Worm (Caenorhabditis elegans): ENCODE measurements around the gene K05F1.13.

K05F1.13 gene

ce11 chrII:5788815-5789214, at the start of gene K05F1.13:
TSS of gene K05F1.13 (plus strand) at chrII:5789115.
- no peak for TF ChIP-seq ceh-13 (GFP tag; optimal IDR thresholded peaks at IDR 0.05)
- no peak for TF ChIP-seq F13C5.2 (tag; optimal IDR thresholded peaks at IDR 0.05)
- TF ChIP-seq hmbx-1 (tag; optimal IDR thresholded peaks at IDR 0.05), result no peak
- TF ChIP-seq hmg-4 (GFP tag; optimal IDR thresholded peaks at IDR 0.05), result no peak
- no peak for TF ChIP-seq aly-1 (tag; optimal IDR thresholded peaks at IDR 0.05)
- TF ChIP-seq scrt-1 (GFP tag; IDR thresholded peaks at IDR 0.05), result no peak
- TF ChIP-seq ama-1 (optimal IDR thresholded peaks at IDR 0.05), result no peak
- TF ChIP-seq tbx-11 (GFP tag; IDR thresholded peaks at IDR 0.05), result no peak
- no peak for TF ChIP-seq ceh-36 (tag; optimal IDR thresholded peaks at IDR 0.05)

DNA sequence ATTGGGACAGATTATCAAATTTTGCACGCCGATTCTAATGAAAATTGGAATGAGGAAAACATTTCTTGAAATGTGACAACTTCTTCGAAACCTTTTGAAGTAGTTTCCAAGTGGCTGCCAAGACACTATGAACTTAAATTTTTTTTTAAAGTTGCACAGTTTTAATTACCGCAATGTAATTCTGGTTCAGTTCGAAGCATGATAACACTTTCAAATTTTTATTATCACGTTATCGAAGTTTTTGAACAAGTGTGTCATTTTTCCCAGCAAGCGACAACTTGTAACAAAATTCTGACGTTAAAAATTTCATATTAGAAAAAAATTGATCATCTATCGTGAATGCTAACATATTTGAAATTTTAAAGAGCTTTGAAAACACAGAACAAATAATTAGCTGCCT, 46.1 kb upstream of the K05F1.13 start:
- no peak for TF ChIP-seq hnd-1 (tag; optimal IDR thresholded peaks at IDR 0.05)
- TF ChIP-seq tra-4 (tag; optimal IDR thresholded peaks at IDR 0.05), result no peak
- TF ChIP-seq sea-1 (GFP tag; conservative IDR thresholded peaks at IDR 0.05), result no peak
- no peak for TF ChIP-seq flt-1 (GFP tag; IDR thresholded peaks at IDR 0.05)
- no peak for TF ChIP-seq B0310.2 (tag; optimal IDR thresholded peaks at IDR 0.05)
- TF ChIP-seq tbx-11 (GFP tag; IDR thresholded peaks at IDR 0.05), result no peak
- TF ChIP-seq ama-1 (optimal IDR thresholded peaks at IDR 0.05), result no peak
- TF ChIP-seq scrt-1 (GFP tag; IDR thresholded peaks at IDR 0.05), result no peak
- no peak for TF ChIP-seq hmbx-1 (tag; optimal IDR thresholded peaks at IDR 0.05)
- TF ChIP-seq ets-7 (tag; optimal IDR thresholded peaks at IDR 0.05), result no peak
- no peak for TF ChIP-seq F13C5.2 (tag; optimal IDR thresholded peaks at IDR 0.05)
- no peak for TF ChIP-seq aly-1 (tag; optimal IDR thresholded peaks at IDR 0.05)
- no peak for TF ChIP-seq hmg-4 (GFP tag; optimal IDR thresholded peaks at IDR 0.05)
- TF ChIP-seq tbx-37 (GFP tag; conservative IDR thresholded peaks at IDR 0.05), result no peak
- no peak for TF ChIP-seq ceh-36 (tag; optimal IDR thresholded peaks at IDR 0.05)
- no peak for TF ChIP-seq ceh-13 (GFP tag; optimal IDR thresholded peaks at IDR 0.05)

ce11 chrII:5744342-5744741, 44.6 kb upstream of the K05F1.13 start:
- TF ChIP-seq B0310.2 (tag; optimal IDR thresholded peaks at IDR 0.05), result no peak
- TF ChIP-seq tra-4 (tag; optimal IDR thresholded peaks at IDR 0.05), result no peak
- no peak for TF ChIP-seq ets-7 (tag; optimal IDR thresholded peaks at IDR 0.05)
- TF ChIP-seq ceh-13 (GFP tag; optimal IDR thresholded peaks at IDR 0.05), result no peak
- no peak for TF ChIP-seq hmg-4 (GFP tag; optimal IDR thresholded peaks at IDR 0.05)
- no peak for TF ChIP-seq sea-1 (GFP tag; conservative IDR thresholded peaks at IDR 0.05)
- TF ChIP-seq F13C5.2 (tag; optimal IDR thresholded peaks at IDR 0.05), result no peak
- TF ChIP-seq hnd-1 (tag; optimal IDR thresholded peaks at IDR 0.05), result no peak
- TF ChIP-seq ama-1 (optimal IDR thresholded peaks at IDR 0.05), result no peak
- no peak for TF ChIP-seq pes-1 (GFP tag; IDR thresholded peaks at IDR 0.05)

DNA sequence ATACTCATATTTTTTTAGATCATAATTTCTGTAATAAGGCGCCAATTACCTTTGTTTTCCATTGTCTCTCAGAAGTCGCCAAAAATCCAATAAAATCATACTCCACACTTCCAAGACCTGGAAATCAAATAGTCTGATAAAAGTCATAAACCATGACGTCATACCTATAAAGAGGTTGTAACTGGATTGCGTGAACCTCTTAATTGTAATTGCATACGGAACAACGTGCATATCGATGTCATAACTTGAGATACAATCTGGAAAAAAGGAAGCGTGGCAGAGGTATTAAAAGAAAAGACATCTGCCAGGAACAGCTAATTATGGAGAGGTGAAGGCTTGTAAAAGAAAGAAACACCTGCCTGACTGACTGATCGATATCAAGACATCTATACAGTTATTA, 43.8 kb upstream of the K05F1.13 start, which contains the start of gene F10C1.9:
Gene F10C1.9, minus strand, starts transcription at position 197 of the 400 bp plus-strand sequence.
- TF ChIP-seq flt-1 (GFP tag; IDR thresholded peaks at IDR 0.05) (no peak), B0310.2 (tag; optimal IDR thresholded peaks at IDR 0.05) (no peak), tbx-37 (GFP tag; conservative IDR thresholded peaks at IDR 0.05) (no peak), tra-4 (tag; optimal IDR thresholded peaks at IDR 0.05) (no peak)

DNA sequence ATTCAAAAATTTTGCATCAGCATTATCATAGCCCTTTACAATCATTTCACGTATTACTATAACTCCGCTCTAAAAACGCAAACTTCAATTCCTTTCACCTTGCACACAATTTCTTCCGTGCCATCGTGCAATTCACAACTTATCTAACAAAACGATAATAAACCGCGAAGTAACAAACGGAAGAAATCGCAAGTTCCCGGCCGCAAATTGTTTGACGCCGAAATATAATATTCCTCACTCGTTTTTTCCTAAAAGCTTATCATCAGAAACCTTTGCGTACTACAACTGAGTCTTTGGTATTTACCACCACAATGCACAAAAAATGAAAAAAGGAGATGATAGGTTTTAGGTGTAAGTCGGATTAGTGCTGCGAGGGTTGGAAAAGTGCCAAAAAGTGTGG, 41.6 kb upstream of the K05F1.13 start:
- no peak for TF ChIP-seq sea-1 (GFP tag; conservative IDR thresholded peaks at IDR 0.05)
- no peak for TF ChIP-seq B0310.2 (tag; optimal IDR thresholded peaks at IDR 0.05)
- TF ChIP-seq hnd-1 (tag; optimal IDR thresholded peaks at IDR 0.05), result no peak
- TF ChIP-seq tbx-11 (GFP tag; IDR thresholded peaks at IDR 0.05), result no peak
- TF ChIP-seq tra-4 (tag; optimal IDR thresholded peaks at IDR 0.05), result no peak
- TF ChIP-seq scrt-1 (GFP tag; IDR thresholded peaks at IDR 0.05), result no peak
- TF ChIP-seq ama-1 (optimal IDR thresholded peaks at IDR 0.05), result no peak

DNA sequence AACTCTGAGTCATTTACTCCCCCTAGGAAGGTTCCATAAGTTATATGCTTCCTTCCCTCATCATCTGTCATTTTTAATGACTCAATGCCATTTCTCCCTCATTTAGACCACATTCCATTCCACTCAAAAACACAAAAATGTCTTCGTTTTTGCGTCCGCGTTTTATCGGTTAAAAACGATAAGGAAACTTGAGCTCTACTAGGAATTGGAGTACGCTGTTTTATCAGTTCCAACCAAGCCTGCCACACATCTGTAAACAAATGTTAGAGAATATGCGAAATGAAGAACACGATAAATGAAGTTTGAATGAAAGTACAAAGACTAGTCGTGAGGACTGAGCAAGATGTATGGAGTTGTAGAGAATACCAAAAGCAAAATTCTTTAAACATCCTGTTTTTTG, 40.5 kb upstream of the K05F1.13 start:
- TF ChIP-seq hmg-4 (GFP tag; optimal IDR thresholded peaks at IDR 0.05), result no peak
- TF ChIP-seq hnd-1 (tag; optimal IDR thresholded peaks at IDR 0.05), result no peak
- no peak for TF ChIP-seq ama-1 (optimal IDR thresholded peaks at IDR 0.05)
- no peak for TF ChIP-seq tbx-37 (GFP tag; conservative IDR thresholded peaks at IDR 0.05)
- TF ChIP-seq tbx-11 (GFP tag; IDR thresholded peaks at IDR 0.05), result no peak
- no peak for TF ChIP-seq ets-7 (tag; optimal IDR thresholded peaks at IDR 0.05)
- TF ChIP-seq F13C5.2 (tag; optimal IDR thresholded peaks at IDR 0.05), result no peak
- TF ChIP-seq B0310.2 (tag; optimal IDR thresholded peaks at IDR 0.05), result no peak
- no peak for TF ChIP-seq ceh-13 (GFP tag; optimal IDR thresholded peaks at IDR 0.05)
- no peak for TF ChIP-seq ceh-36 (tag; optimal IDR thresholded peaks at IDR 0.05)
- no peak for TF ChIP-seq flt-1 (GFP tag; IDR thresholded peaks at IDR 0.05)
- TF ChIP-seq scrt-1 (GFP tag; IDR thresholded peaks at IDR 0.05), result no peak
- no peak for TF ChIP-seq pes-1 (GFP tag; IDR thresholded peaks at IDR 0.05)
- TF ChIP-seq tra-4 (tag; optimal IDR thresholded peaks at IDR 0.05), result no peak
- TF ChIP-seq hmbx-1 (tag; optimal IDR thresholded peaks at IDR 0.05), result no peak
- TF ChIP-seq aly-1 (tag; optimal IDR thresholded peaks at IDR 0.05), result no peak

- TF ChIP-seq ama-1 (optimal IDR thresholded peaks at IDR 0.05) (no peak), F13C5.2 (tag; optimal IDR thresholded peaks at IDR 0.05) (no peak), scrt-1 (GFP tag; IDR thresholded peaks at IDR 0.05) (no peak), ceh-36 (tag; optimal IDR thresholded peaks at IDR 0.05) (no peak), hnd-1 (tag; optimal IDR thresholded peaks at IDR 0.05) (no peak), tbx-37 (GFP tag; conservative IDR thresholded peaks at IDR 0.05) (no peak), ceh-13 (GFP tag; optimal IDR thresholded peaks at IDR 0.05) (no peak), flt-1 (GFP tag; IDR thresholded peaks at IDR 0.05) (no peak)
These were observed 39.1 kb upstream of the K05F1.13 start, which contains the start of gene ifb-2 for ce11 chrII:5749733-5750238. TSS of gene ifb-2 (plus strand) at chrII:5750188.

DNA sequence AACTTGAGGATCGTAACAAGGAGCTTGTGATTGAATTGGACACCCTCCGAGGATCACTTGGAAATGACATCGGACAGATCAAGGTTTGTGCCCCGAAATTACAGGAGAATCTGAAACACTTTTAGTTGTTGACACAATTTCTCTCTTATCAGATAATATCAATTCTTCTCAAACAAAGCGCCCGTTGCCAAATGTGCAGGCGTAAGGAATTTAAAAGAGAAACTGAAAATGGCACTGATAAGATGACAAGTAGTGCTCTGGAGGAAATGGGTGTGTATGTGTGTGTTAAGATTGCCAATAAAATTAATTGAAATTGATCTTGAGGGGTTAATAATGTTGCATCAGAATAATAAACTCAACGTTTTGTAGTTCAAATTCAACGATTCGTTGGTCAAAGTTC, 37.6 kb upstream of the K05F1.13 start:
- TF ChIP-seq ceh-36 (tag; optimal IDR thresholded peaks at IDR 0.05) (no peak), F13C5.2 (tag; optimal IDR thresholded peaks at IDR 0.05) (no peak), flt-1 (GFP tag; IDR thresholded peaks at IDR 0.05) (no peak), B0310.2 (tag; optimal IDR thresholded peaks at IDR 0.05) (no peak), tra-4 (tag; optimal IDR thresholded peaks at IDR 0.05) (no peak), scrt-1 (GFP tag; IDR thresholded peaks at IDR 0.05) (no peak), tbx-11 (GFP tag; IDR thresholded peaks at IDR 0.05) (no peak), pes-1 (GFP tag; IDR thresholded peaks at IDR 0.05) (no peak), tbx-37 (GFP tag; conservative IDR thresholded peaks at IDR 0.05) (no peak), ama-1 (optimal IDR thresholded peaks at IDR 0.05) (no peak), ceh-13 (GFP tag; optimal IDR thresholded peaks at IDR 0.05) (no peak), hnd-1 (tag; optimal IDR thresholded peaks at IDR 0.05) (no peak), hmbx-1 (tag; optimal IDR thresholded peaks at IDR 0.05) (no peak), ets-7 (tag; optimal IDR thresholded peaks at IDR 0.05) (no peak), hmg-4 (GFP tag; optimal IDR thresholded peaks at IDR 0.05) (no peak), sea-1 (GFP tag; conservative IDR thresholded peaks at IDR 0.05) (no peak), aly-1 (tag; optimal IDR thresholded peaks at IDR 0.05) (no peak)

Data from whole organism, early embryonic.